Worm (Caenorhabditis elegans) whole organism, late embryonic: ENCODE measurements around the gene lgc-40.

Source experiments
- T23F11.4 ChIP-seq: fragments of 200-800 bp; sonication (Bioruptor generic); optimal IDR thresholded peaks from 2 replicates; lab custom pipeline; 2018; ENCODE audit warnings: mild to moderate bottlenecking, missing genetic modification characterization, missing compliant biosample characterization
- Y22D7AL.16 ChIP-seq: sonication (generic microtip); optimal IDR thresholded peaks from 2 replicates; lab custom pipeline; 2016; ENCODE audit warnings: missing genetic modification characterization, missing compliant biosample characterization
- ceh-14 ChIP-seq: sonication (generic microtip); optimal IDR thresholded peaks from 2 replicates; lab custom pipeline; 2016; ENCODE audit warnings: missing genotype, missing genetic modification characterization, missing compliant biosample characterization
- ceh-18 ChIP-seq: sonication (generic microtip); optimal IDR thresholded peaks from 2 replicates; lab custom pipeline; 2016; ENCODE audit warnings: missing genetic modification characterization, missing compliant biosample characterization
- ceh-19 ChIP-seq: fragments of 200-800 bp; sonication (Bioruptor generic); optimal IDR thresholded peaks from 2 replicates; lab custom pipeline; 2018; ENCODE audit warnings: mild to moderate bottlenecking, missing genetic modification characterization, missing compliant biosample characterization
- ceh-24 ChIP-seq: sonication (generic microtip); optimal IDR thresholded peaks from 2 replicates; lab custom pipeline; 2016; ENCODE audit warnings: mild to moderate bottlenecking, missing genetic modification characterization, missing compliant biosample characterization
- ceh-31 ChIP-seq: sonication (generic microtip); optimal IDR thresholded peaks from 2 replicates; lab custom pipeline; 2016; ENCODE audit warnings: missing genetic modification characterization, missing compliant biosample characterization
- ceh-45 ChIP-seq: fragments of 200-800 bp; sonication (Bioruptor generic); IDR thresholded peaks from 2 replicates; pipeline ENCODE4 v1.3.6; 2022; ENCODE audit warnings: missing genetic modification reagents, missing genetic modification characterization, missing compliant biosample characterization
- ceh-6 ChIP-seq: fragments of 200-800 bp; sonication (Bioruptor generic); optimal IDR thresholded peaks from 2 replicates; lab custom pipeline; 2018; ENCODE audit warnings: mild to moderate bottlenecking, missing genetic modification characterization, missing compliant biosample characterization
- ceh-9 ChIP-seq: sonication (generic microtip); optimal IDR thresholded peaks from 2 replicates; lab custom pipeline; 2016; ENCODE audit warnings: mild to moderate bottlenecking, missing genetic modification characterization, inconsistent platforms, missing compliant biosample characterization
- che-1 ChIP-seq: sonication (generic microtip); optimal IDR thresholded peaks from 2 replicates; lab custom pipeline; 2016; ENCODE audit warnings: mild to moderate bottlenecking, missing genetic modification characterization, missing compliant biosample characterization
- dmd-4 ChIP-seq: sonication (generic microtip); optimal IDR thresholded peaks from 2 replicates; lab custom pipeline; 2016; ENCODE audit warnings: borderline replicate concordance, missing genetic modification characterization, missing compliant biosample characterization
- dve-1 ChIP-seq: sonication (generic microtip); optimal IDR thresholded peaks from 2 replicates; lab custom pipeline; 2017; ENCODE audit warnings: antibody characterized with exemption, mild to moderate bottlenecking, missing genetic modification characterization, missing compliant biosample characterization
- eyg-1 ChIP-seq: sonication (generic microtip); optimal IDR thresholded peaks from 2 replicates; lab custom pipeline; 2016; ENCODE audit warnings: missing genotype, missing genetic modification characterization, missing compliant biosample characterization
- fax-1 ChIP-seq: sonication (generic microtip); optimal IDR thresholded peaks from 2 replicates; lab custom pipeline; 2016; ENCODE audit warnings: missing genotype, missing genetic modification characterization, missing compliant biosample characterization
- fkh-10 ChIP-seq: fragments of 150-350 bp; optimal IDR thresholded peaks from 2 replicates; lab custom pipeline; 2014; ENCODE audit warnings: missing biosample characterization, missing genetic modification reagents, missing genetic modification characterization
- fkh-6 ChIP-seq: sonication (generic microtip); optimal IDR thresholded peaks from 2 replicates; lab custom pipeline; 2016; ENCODE audit warnings: missing genetic modification characterization, missing compliant biosample characterization
- lim-6 ChIP-seq: sonication (generic microtip); optimal IDR thresholded peaks from 2 replicates; lab custom pipeline; 2016; ENCODE audit warnings: missing genetic modification characterization, missing compliant biosample characterization
- lin-11 ChIP-seq: fragments of 200-800 bp; sonication (Bioruptor generic); optimal IDR thresholded peaks from 2 replicates; lab custom pipeline; 2018; ENCODE audit warnings: mild to moderate bottlenecking, missing genetic modification characterization, missing compliant biosample characterization
- madf-2 ChIP-seq: sonication (generic microtip); optimal IDR thresholded peaks from 2 replicates; lab custom pipeline; 2017; ENCODE audit warnings: missing genetic modification characterization, missing compliant biosample characterization
- nfya-1 ChIP-seq: sonication (generic microtip); optimal IDR thresholded peaks from 2 replicates; lab custom pipeline; 2017; ENCODE audit warnings: missing genetic modification characterization, mild to moderate bottlenecking, missing compliant biosample characterization, antibody characterized with exemption, moderate library complexity
- pax-1 ChIP-seq: fragments of 150-350 bp; optimal IDR thresholded peaks from 2 replicates; lab custom pipeline; 2014; ENCODE audit warnings: missing biosample characterization, missing genetic modification characterization
- pha-2 ChIP-seq: sonication (generic microtip); optimal IDR thresholded peaks from 2 replicates; lab custom pipeline; 2017; ENCODE audit warnings: mild to moderate bottlenecking, missing genetic modification characterization, missing compliant biosample characterization
- pros-1 ChIP-seq: fragments of 150-350 bp; optimal IDR thresholded peaks from 2 replicates; lab custom pipeline; 2014; ENCODE audit warnings: missing biosample characterization, missing genetic modification reagents, missing genetic modification characterization
- ref-2 ChIP-seq: sonication (generic microtip); optimal IDR thresholded peaks from 2 replicates; lab custom pipeline; 2016; ENCODE audit warnings: missing genetic modification characterization, missing compliant biosample characterization
- syd-9 ChIP-seq: sonication (generic microtip); optimal IDR thresholded peaks from 2 replicates; lab custom pipeline; 2016; ENCODE audit warnings: mild to moderate bottlenecking, missing genetic modification characterization, moderate library complexity, missing compliant biosample characterization
- unc-3 ChIP-seq, 2 experiments: fragments of 200-800 bp in 1 of 2; sonication (Bioruptor generic) in 1 of 2; sonication (generic microtip) in 1 of 2; conservative IDR thresholded peaks in 1 of 2; optimal IDR thresholded peaks in 1 of 2; 2 replicates each; pipeline versions ENCODE4 v1.3.6 to Lab custom; 2016 to 2022; ENCODE audit warnings: missing compliant biosample characterization in 2 of 2, missing genetic modification characterization in 2 of 2, missing genetic modification reagents in 1 of 2
- unc-55 ChIP-seq: sonication (generic microtip); optimal IDR thresholded peaks from 2 replicates; lab custom pipeline; 2017; ENCODE audit warnings: missing biosample characterization, missing genetic modification reagents, missing genetic modification characterization
- zip-5 ChIP-seq: sonication (generic microtip); optimal IDR thresholded peaks from 2 replicates; lab custom pipeline; 2016; ENCODE audit warnings: missing genetic modification characterization, missing compliant biosample characterization

The lgc-40 gene

ce11 chrX:2403724-2404123 is 43.8 kb downstream of the lgc-40 start, which contains the start of gene C43H6.4:
Gene C43H6.4 (plus strand): TSS chrX:2404024.
- TF ChIP-seq ceh-14 (tag; lab: Kevin White, UChicago) = no peak
- no peak for TF ChIP-seq pha-2
- TF ChIP-seq ceh-6 (GFP tag; lab: Kevin White, UChicago) = no peak
- no peak for TF ChIP-seq ceh-18
- no peak for TF ChIP-seq pros-1 (tag; lab: Kevin White, UChicago)
- no peak for TF ChIP-seq ref-2
- no peak for TF ChIP-seq eyg-1 (tag; lab: Kevin White, UChicago)
- TF ChIP-seq ceh-31 (tag; lab: Kevin White, UChicago) = no peak
- no peak for TF ChIP-seq zip-5 (tag; lab: Kevin White, UChicago)
- TF ChIP-seq fkh-6 = no peak
- no peak for TF ChIP-seq ceh-9 (tag; lab: Kevin White, UChicago)
- no peak for TF ChIP-seq nfya-1 (tag; lab: Kevin White, UChicago)
- no peak for TF ChIP-seq lin-11
- TF ChIP-seq fax-1 (tag; lab: Kevin White, UChicago) = no peak
- TF ChIP-seq che-1 (tag; lab: Kevin White, UChicago) = no peak
- no peak for TF ChIP-seq ceh-24 (tag; lab: Kevin White, UChicago)
- TF ChIP-seq ceh-45 (GFP tag; lab: Robert Waterston, UW) = no peak
- no peak for TF ChIP-seq dmd-4 (tag; lab: Kevin White, UChicago)
- no peak for TF ChIP-seq dve-1 (tag; lab: Kevin White, UChicago)

- TF ChIP-seq Y22D7AL.16 (no peak), T23F11.4 (GFP tag; lab: Kevin White, UChicago) (no peak), ceh-19 (GFP tag; lab: Kevin White, UChicago) (no peak), fkh-6 (no peak), syd-9 (tag; lab: Kevin White, UChicago) (no peak)
Measured at ce11 chrX:2407167-2407566, 47.3 kb downstream of the lgc-40 start, which contains the start of gene mtpn-1. Gene mtpn-1 (plus strand): TSS chrX:2407467.

ce11 chrX:2409243-2409741 is 49.4 kb downstream of the lgc-40 start, which contains the start of the genes C43H6.12 and trpp-12:
Gene C43H6.12 (plus strand): TSS chrX:2409607.
Gene trpp-12 (plus strand): TSS chrX:2409691.
- TF ChIP-seq fkh-10 (no peak), ceh-18 (no peak), lim-6 (no peak)

ce11 chrX:2410978-2411377 is 51.1 kb downstream of the lgc-40 start:
- no peak for TF ChIP-seq ref-2
- TF ChIP-seq unc-55 = no peak
- TF ChIP-seq zip-5 (tag; lab: Kevin White, UChicago) = no peak
- no peak for TF ChIP-seq madf-2 (tag; lab: Kevin White, UChicago)

- TF ChIP-seq ceh-45 (GFP tag; lab: Robert Waterston, UW) = no peak
- no peak for TF ChIP-seq unc-3 (GFP tag; conservative IDR thresholded peaks at IDR 0.05; lab: Robert Waterston, UW)
- no peak for TF ChIP-seq unc-3 (tag; optimal IDR thresholded peaks at IDR 0.05; lab: Kevin White, UChicago)
- TF ChIP-seq pros-1 (tag; lab: Kevin White, UChicago) = no peak
- TF ChIP-seq pax-1 (tag; lab: Kevin White, UChicago) = no peak
Measured at ce11 chrX:2413277-2413676, 53.4 kb downstream of the lgc-40 start, which contains the start of gene hlh-15. Gene hlh-15 (minus strand): TSS chrX:2413377.
